Worm (Caenorhabditis elegans) whole organism, young adult: Measurements from ENCODE around the gene col-169.

Experiments used
- B0035.1 ChIP-seq: sonication (generic microtip); optimal IDR thresholded peaks from 2 replicates; lab custom pipeline; 2016; ENCODE audit warnings: missing genetic modification characterization, mild to moderate bottlenecking, missing compliant biosample characterization, missing genotype, missing genetic modification reagents
- F55B11.4 ChIP-seq: sonication (generic microtip); optimal IDR thresholded peaks from 2 replicates; lab custom pipeline; 2016; ENCODE audit warnings: missing compliant biosample characterization, missing genetic modification characterization, borderline replicate concordance; ENCODE audit not compliant: insufficient read depth
- attf-6 ChIP-seq: fragments of 200-800 bp; sonication (Bioruptor generic); IDR thresholded peaks from 2 replicates; pipeline ENCODE4 v1.3.6; 2022; ENCODE audit warnings: missing genetic modification reagents, missing genetic modification characterization, missing compliant biosample characterization
- chd-7 ChIP-seq: sonication (generic microtip); optimal IDR thresholded peaks from 2 replicates; lab custom pipeline; 2016; ENCODE audit warnings: mild to moderate bottlenecking, missing genetic modification characterization, moderate library complexity, missing compliant biosample characterization
- let-607 ChIP-seq, 2 experiments: fragments of 200-800 bp in 1 of 2; sonication (Bioruptor generic) in 1 of 2; sonication (generic microtip) in 1 of 2; optimal IDR thresholded peaks; 2 replicates each; lab custom pipeline; 2016 to 2018; ENCODE audit warnings: mild to moderate bottlenecking in 2 of 2, missing compliant biosample characterization in 2 of 2, missing genetic modification characterization in 2 of 2, moderate library complexity in 2 of 2, missing genotype in 1 of 2
- nfya-1 ChIP-seq: sonication (generic microtip); optimal IDR thresholded peaks from 2 replicates; lab custom pipeline; 2017; ENCODE audit warnings: antibody characterized with exemption, missing compliant biosample characterization, missing genetic modification characterization, borderline replicate concordance; ENCODE audit not compliant: insufficient read depth
- nhr-179 ChIP-seq: sonication (generic microtip); optimal IDR thresholded peaks from 2 replicates; lab custom pipeline; 2016; ENCODE audit warnings: mild to moderate bottlenecking, missing genetic modification characterization, missing compliant biosample characterization
- nhr-27 ChIP-seq: fragments of 200-800 bp; sonication (Bioruptor generic); optimal IDR thresholded peaks from 2 replicates; lab custom pipeline; 2018; ENCODE audit warnings: mild to moderate bottlenecking, missing genetic modification characterization, moderate library complexity, missing compliant biosample characterization
- nhr-90 ChIP-seq: sonication (generic microtip); optimal IDR thresholded peaks from 2 replicates; lab custom pipeline; 2016; ENCODE audit warnings: missing genotype, mild to moderate bottlenecking, missing genetic modification characterization, missing compliant biosample characterization
- ztf-18 ChIP-seq: sonication (generic microtip); optimal IDR thresholded peaks from 2 replicates; lab custom pipeline; 2016; ENCODE audit warnings: missing genotype, mild to moderate bottlenecking, missing genetic modification characterization, missing compliant biosample characterization

ce11 chrX:6347013-6347412 is 18.1 kb downstream of the col-169 start, which contains the start of gene C03B1.9:
- TF ChIP-seq B0035.1 (no peak), F55B11.4 (tag; lab: Kevin White, UChicago) (no peak), nfya-1 (tag; lab: Kevin White, UChicago) (no peak), nhr-179 (no peak), chd-7 (tag; lab: Kevin White, UChicago) (no peak), nhr-27 (no peak), nhr-90 (no peak), ztf-18 (no peak), attf-6 (GFP tag; lab: Robert Waterston, UW) (no peak), let-607 (tag; optimal IDR thresholded peaks at IDR 0.05; lab: Kevin White, UChicago) (no peak)
